Worm (Caenorhabditis elegans) whole organism, L2 larva: ENCODE measurements around the gene nmat-1.

Experiments used
- alr-1 ChIP-seq: fragments of 150-350 bp; optimal IDR thresholded peaks from 2 replicates; lab custom pipeline; 2014; ENCODE audit warnings: missing biosample characterization, missing genetic modification characterization
- elt-3 ChIP-seq: sonication (generic microtip); optimal IDR thresholded peaks from 2 replicates; lab custom pipeline; 2017; ENCODE audit warnings: missing biosample characterization, missing genetic modification characterization
- fos-1 ChIP-seq: fragments of 150-350 bp; optimal IDR thresholded peaks from 2 replicates; lab custom pipeline; 2014; ENCODE audit warnings: missing biosample characterization, missing genetic modification characterization
- mab-5 ChIP-seq: fragments of 150-350 bp; optimal IDR thresholded peaks from 2 replicates; lab custom pipeline; 2014; ENCODE audit warnings: missing biosample characterization, missing genetic modification characterization
- sma-9 ChIP-seq, 2 experiments: fragments of 150-350 bp in 1 of 2; sonication (generic microtip) in 1 of 2; optimal IDR thresholded peaks; 2 replicates each; lab custom pipeline; 2014 to 2016; ENCODE audit warnings: missing genetic modification characterization in 2 of 2, mild to moderate bottlenecking in 1 of 2, missing biosample characterization in 1 of 2, missing compliant biosample characterization in 1 of 2, missing genetic modification reagents in 1 of 2, moderate library complexity in 1 of 2

Gene nmat-1

DNA sequence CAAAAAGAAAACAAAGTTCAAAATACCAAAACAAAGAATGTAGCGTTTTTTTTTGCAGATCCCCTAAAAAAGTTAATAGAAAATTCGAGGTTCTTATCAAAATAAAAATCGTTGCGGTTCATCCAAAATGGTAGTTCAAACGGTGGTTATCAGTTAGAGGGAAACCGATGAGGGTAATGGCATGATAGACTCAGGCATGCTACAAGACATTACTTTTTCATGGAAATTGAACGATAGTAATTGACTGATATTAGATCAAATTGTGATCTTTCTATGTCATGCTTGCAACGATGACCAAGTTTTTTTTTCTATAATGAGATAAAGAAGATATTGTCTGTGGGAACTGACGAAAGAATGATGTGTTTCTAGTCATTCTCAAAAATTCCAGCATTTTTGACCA, 53.3 kb downstream of the nmat-1 start:
- peak; percentile 82 for TF ChIP-seq fos-1
- TF ChIP-seq alr-1 (tag; lab: Kevin White, UChicago) = no peak
- no peak for TF ChIP-seq elt-3 (tag; lab: Kevin White, UChicago)
- TF ChIP-seq mab-5 = no peak
- peak; percentile 73 for TF ChIP-seq sma-9 (GFP tag; optimal IDR thresholded peaks at IDR 0.05; lab: Kevin White, UChicago)
- TF ChIP-seq sma-9 (tag; optimal IDR thresholded peaks at IDR 0.05; lab: Kevin White, UChicago) = no peak
